Worm (Caenorhabditis elegans): Measurements from ENCODE around the gene T23B5.4.

- TF ChIP-seq klf-2 (GFP tag; conservative IDR thresholded peaks at IDR 0.05) (no peak), med-1 (GFP tag; optimal IDR thresholded peaks at IDR 0.05; ENCODE audit: insufficient read depth) (no peak), flt-1 (GFP tag; IDR thresholded peaks at IDR 0.05) (no peak), cog-1 (tag; optimal IDR thresholded peaks at IDR 0.05) (no peak), ztf-29 (GFP tag; IDR thresholded peaks at IDR 0.05) (no peak), T22C8.4 (GFP tag; IDR thresholded peaks at IDR 0.05) (no peak), ztf-23 (GFP tag; IDR thresholded peaks at IDR 0.05) (no peak), ref-1 (GFP tag; conservative IDR thresholded peaks at IDR 0.05) (no peak), tab-1 (GFP tag; IDR thresholded peaks at IDR 0.05) (no peak)
Measured at ce11 chrIV:12689709-12690142, 14.9 kb downstream of the T23B5.4 start.
